Fruit fly (Drosophila melanogaster): ENCODE data around the gene ApepP.
A peak's percentile ranks its signal among the peaks of the same experiment; 100 is the strongest.

DNA sequence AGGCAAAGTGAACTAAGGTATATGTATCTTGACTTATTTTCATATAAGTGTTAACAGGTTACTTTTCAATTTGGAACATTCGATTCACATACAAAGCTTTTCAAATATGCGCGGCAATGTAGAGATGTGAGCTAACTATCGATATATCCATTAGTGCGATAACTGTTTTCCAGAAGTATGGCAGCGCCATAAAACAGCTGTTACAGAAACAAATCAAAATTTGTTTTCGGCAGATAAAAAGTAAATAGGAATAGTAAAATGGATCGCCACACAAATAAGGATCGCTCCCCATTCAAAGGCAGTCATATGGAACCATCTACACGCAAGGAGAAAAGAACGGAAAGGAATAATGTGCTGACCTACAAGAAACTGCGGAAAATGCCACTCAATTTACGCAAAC, 30.9 kb downstream of the ApepP start, which contains the start of the genes CG32832, CG31743 and CG34313:
- TF ChIP-seq odd (GFP tag; optimal IDR thresholded peaks at IDR 0.05) (no peak), CG4360 (GFP tag; IDR thresholded peaks at IDR 0.05) (no peak), Ptx1 (GFP tag; IDR thresholded peaks at IDR 0.05) (no peak), CG4282 (GFP tag; optimal IDR thresholded peaks at IDR 0.05) (no peak), vnd (GFP tag; IDR thresholded peaks at IDR 0.05; ENCODE audit: partially characterized antibody) (peak; percentile 42; the same call in 1 of the 3 replicates), ATbp (GFP tag; optimal IDR thresholded peaks at IDR 0.05) (no peak), CG9817 (tag; optimal IDR thresholded peaks at IDR 0.05) (no peak), fd102C (GFP tag; optimal IDR thresholded peaks at IDR 0.05) (no peak)
